Fruit fly (Drosophila melanogaster) whole organism, adult: ENCODE measurements around the gene orion.

ENCODE experiments used
- CG11617 ChIP-seq: fragments of 200-800 bp; sonication (Bioruptor generic); optimal IDR thresholded peaks from 2 replicates; lab custom pipeline; 2017; ENCODE audit warnings: mild to moderate bottlenecking, missing biosample characterization, missing genetic modification reagents, missing genetic modification characterization
- CG12768 ChIP-seq: fragments of 200-800 bp; sonication (Bioruptor generic); optimal IDR thresholded peaks from 2 replicates; lab custom pipeline; 2017; ENCODE audit warnings: missing biosample characterization, missing genetic modification characterization, mild to moderate bottlenecking, moderate library complexity, missing genetic modification reagents
- CG14711 ChIP-seq: fragments of 200-800 bp; sonication (Bioruptor generic); optimal IDR thresholded peaks from 2 replicates; lab custom pipeline; 2018; ENCODE audit warnings: missing biosample characterization, mild to moderate bottlenecking, missing genetic modification characterization, moderate library complexity
- CG1620 ChIP-seq: fragments of 200-800 bp; sonication (Bioruptor generic); optimal IDR thresholded peaks from 2 replicates; lab custom pipeline; 2016; ENCODE audit warnings: missing biosample characterization, missing genetic modification characterization
- CG33017 ChIP-seq: fragments of 200-800 bp; sonication (Bioruptor generic); optimal IDR thresholded peaks from 2 replicates; lab custom pipeline; 2018; ENCODE audit warnings: missing biosample characterization, mild to moderate bottlenecking, missing genetic modification characterization, moderate library complexity
- CG5204 ChIP-seq: fragments of 200-800 bp; sonication (Bioruptor generic); optimal IDR thresholded peaks from 2 replicates; lab custom pipeline; 2016; ENCODE audit warnings: missing biosample characterization, missing genetic modification characterization
- CG7045 ChIP-seq: fragments of 200-800 bp; sonication (Bioruptor generic); optimal IDR thresholded peaks from 2 replicates; lab custom pipeline; 2017; ENCODE audit warnings: missing biosample characterization, mild to moderate bottlenecking, missing genetic modification characterization
- CG7101 ChIP-seq: fragments of 200-800 bp; sonication (Bioruptor generic); optimal IDR thresholded peaks from 2 replicates; lab custom pipeline; 2018; ENCODE audit warnings: missing biosample characterization, mild to moderate bottlenecking, missing genetic modification characterization, moderate library complexity
- Clk ChIP-seq: fragments of 200-800 bp; sonication (Bioruptor generic); optimal IDR thresholded peaks from 2 replicates; lab custom pipeline; 2017; ENCODE audit warnings: missing biosample characterization, missing genetic modification characterization
- Crg-1 ChIP-seq: fragments of 200-800 bp; sonication (Bioruptor generic); optimal IDR thresholded peaks from 2 replicates; lab custom pipeline; 2016; ENCODE audit warnings: missing biosample characterization, missing genetic modification characterization
- Hr96 ChIP-seq: fragments of 200-800 bp; sonication (Bioruptor generic); optimal IDR thresholded peaks from 2 replicates; lab custom pipeline; 2016; ENCODE audit warnings: missing biosample characterization, missing genetic modification characterization
- Mnt ChIP-seq: fragments of 200-800 bp; sonication (Bioruptor generic); optimal IDR thresholded peaks from 2 replicates; lab custom pipeline; 2016; ENCODE audit warnings: missing biosample characterization, mild to moderate bottlenecking, missing genetic modification characterization
- bab1 ChIP-seq: fragments of 200-800 bp; sonication (Bioruptor generic); optimal IDR thresholded peaks from 3 replicates; lab custom pipeline; 2019; ENCODE audit warnings: missing biosample characterization, mild to moderate bottlenecking, missing genetic modification characterization, moderate library complexity
- cic ChIP-seq: fragments of 200-800 bp; sonication (Bioruptor generic); optimal IDR thresholded peaks from 2 replicates; lab custom pipeline; 2017; ENCODE audit warnings: missing biosample characterization, mild to moderate bottlenecking, missing genetic modification characterization, moderate library complexity
- cnc ChIP-seq, 2 experiments: fragments of >200 bp; optimal IDR thresholded peaks; 2 replicates each; lab custom pipeline; 2017
- kay ChIP-seq: fragments of 200-800 bp; sonication (Bioruptor generic); peaks from one replicate; lab custom pipeline; 2016; ENCODE audit warnings: missing biosample characterization, missing genetic modification characterization, borderline replicate concordance
- ovo ChIP-seq: fragments of 200-800 bp; sonication (Bioruptor generic); optimal IDR thresholded peaks from 2 replicates; lab custom pipeline; 2016; ENCODE audit warnings: missing biosample characterization, missing genetic modification characterization
- pad ChIP-seq: fragments of 200-800 bp; sonication (Bioruptor generic); optimal IDR thresholded peaks from 3 replicates; lab custom pipeline; 2017; ENCODE audit warnings: missing biosample characterization, missing genetic modification characterization, mild to moderate bottlenecking, moderate library complexity, missing genetic modification reagents
- tj ChIP-seq: fragments of 200-800 bp; sonication (Bioruptor generic); optimal IDR thresholded peaks from 3 replicates; lab custom pipeline; 2017; ENCODE audit warnings: missing biosample characterization, mild to moderate bottlenecking, missing genetic modification characterization, moderate library complexity
- toe ChIP-seq: fragments of 200-800 bp; sonication (Bioruptor generic); optimal IDR thresholded peaks from 2 replicates; lab custom pipeline; 2016; ENCODE audit warnings: missing biosample characterization, missing genetic modification characterization

Gene orion

dm6 chrX:7920081-7920688 lies 26.5 kb downstream of the orion start, which contains the start of the genes hdm and Ykt6:
Gene hdm (minus strand): TSS chrX:7920131.
Gene Ykt6 (plus strand): TSS chrX:7920409.
- peak; percentile 82 for TF ChIP-seq CG14711 (tag; lab: Kevin White, UChicago)
- TF ChIP-seq ovo (GFP tag; lab: Kevin White, UChicago): peak; percentile 92
- TF ChIP-seq CG5204 (GFP tag; lab: Kevin White, UChicago): no peak
- no peak for TF ChIP-seq Hr96 (GFP tag; lab: Kevin White, UChicago)
- peak; percentile 38 for TF ChIP-seq CG12768
- peak; percentile 11 for TF ChIP-seq cic (GFP tag; lab: Kevin White, UChicago)
- TF ChIP-seq cnc (optimal IDR thresholded peaks at IDR 0.05; lab: Kevin White, UChicago): no peak
- peak; percentile 96 for TF ChIP-seq pad (GFP tag; lab: Kevin White, UChicago)
- peak; percentile 88 for TF ChIP-seq CG1620
- peak; percentile 42 for TF ChIP-seq CG33017 (tag; lab: Kevin White, UChicago)
- no peak for TF ChIP-seq kay (GFP tag; lab: Kevin White, UChicago)
- TF ChIP-seq CG11617 (GFP tag; lab: Kevin White, UChicago): peak; percentile 77
- peak; percentile 86 for TF ChIP-seq toe (GFP tag; lab: Kevin White, UChicago)
- no peak for TF ChIP-seq Clk (GFP tag; lab: Kevin White, UChicago)
- no peak for TF ChIP-seq CG7045 (GFP tag; lab: Kevin White, UChicago)
- peak; percentile 91 for TF ChIP-seq bab1
- TF ChIP-seq tj (GFP tag; lab: Kevin White, UChicago): peak; percentile 72
- TF ChIP-seq Crg-1: peak; percentile 84
- TF ChIP-seq Mnt (GFP tag; lab: Kevin White, UChicago): peak; percentile 83
- TF ChIP-seq CG7101 (tag; lab: Kevin White, UChicago): peak; percentile 84

- TF ChIP-seq toe (GFP tag; lab: Kevin White, UChicago) (no peak), CG7101 (tag; lab: Kevin White, UChicago) (peak; percentile 38), bab1 (peak; percentile 11), tj (GFP tag; lab: Kevin White, UChicago) (peak; percentile 46), CG5204 (GFP tag; lab: Kevin White, UChicago) (no peak), Mnt (GFP tag; lab: Kevin White, UChicago) (peak; percentile 35), CG14711 (tag; lab: Kevin White, UChicago) (peak; percentile 18), cic (GFP tag; lab: Kevin White, UChicago) (peak; percentile 62), ovo (GFP tag; lab: Kevin White, UChicago) (peak; percentile 50), CG11617 (GFP tag; lab: Kevin White, UChicago) (peak; percentile 20)
Measured at dm6 chrX:7911983-7912630, 34.6 kb downstream of the orion start, which contains the start of gene snz. Gene snz (plus strand): TSS chrX:7912089.

dm6 chrX:7909482-7909881 lies 37.2 kb downstream of the orion start:
- TF ChIP-seq CG11617 (GFP tag; lab: Kevin White, UChicago) (no peak), CG14711 (tag; lab: Kevin White, UChicago) (no peak), Hr96 (GFP tag; lab: Kevin White, UChicago) (no peak), CG7045 (GFP tag; lab: Kevin White, UChicago) (no peak), CG7101 (tag; lab: Kevin White, UChicago) (no peak), CG1620 (no peak), tj (GFP tag; lab: Kevin White, UChicago) (no peak), cnc (optimal IDR thresholded peaks at IDR 0.05; lab: Kevin White, UChicago) (no peak), kay (GFP tag; lab: Kevin White, UChicago) (no peak), pad (GFP tag; lab: Kevin White, UChicago) (no peak), bab1 (no peak), Clk (GFP tag; lab: Kevin White, UChicago) (no peak)

dm6 chrX:7909069-7909389 lies 37.7 kb downstream of the orion start:
- TF ChIP-seq CG7101 (tag; lab: Kevin White, UChicago) (no peak), tj (GFP tag; lab: Kevin White, UChicago) (peak; percentile 96), cnc (optimal IDR thresholded peaks at IDR 0.05; lab: Kevin White, UChicago) (no peak), CG14711 (tag; lab: Kevin White, UChicago) (no peak), Crg-1 (no peak), ovo (GFP tag; lab: Kevin White, UChicago) (no peak), Clk (GFP tag; lab: Kevin White, UChicago) (no peak), kay (GFP tag; lab: Kevin White, UChicago) (no peak)

dm6 chrX:7908239-7909068 lies 38.3 kb downstream of the orion start, which contains the start of the genes dpr14 and spidey:
Gene dpr14 (minus strand): TSS chrX:7908286.
Gene spidey (plus strand): TSS chrX:7908931.
- TF ChIP-seq CG33017 (tag; lab: Kevin White, UChicago): peak; percentile 78
- TF ChIP-seq CG1620: peak; percentile 86
- TF ChIP-seq CG5204 (GFP tag; lab: Kevin White, UChicago): no peak
- peak; percentile 69 for TF ChIP-seq toe (GFP tag; lab: Kevin White, UChicago)
- TF ChIP-seq Mnt (GFP tag; lab: Kevin White, UChicago): peak; percentile 84
- TF ChIP-seq CG7045 (GFP tag; lab: Kevin White, UChicago): peak; percentile 81
- peak; percentile 87 for TF ChIP-seq CG14711 (tag; lab: Kevin White, UChicago)
- peak; percentile 99 for TF ChIP-seq pad (GFP tag; lab: Kevin White, UChicago)
- TF ChIP-seq Crg-1: peak; percentile 71
- peak; percentile 72 for TF ChIP-seq Clk (GFP tag; lab: Kevin White, UChicago)
- peak; percentile 99 for TF ChIP-seq ovo (GFP tag; lab: Kevin White, UChicago)
- TF ChIP-seq cic (GFP tag; lab: Kevin White, UChicago): peak; percentile 55
- TF ChIP-seq Hr96 (GFP tag; lab: Kevin White, UChicago): peak; percentile 95
- TF ChIP-seq kay (GFP tag; lab: Kevin White, UChicago): peak; percentile 2
- TF ChIP-seq cnc (optimal IDR thresholded peaks at IDR 0.05; lab: Kevin White, UChicago): no peak
- TF ChIP-seq bab1: peak; percentile 88
- TF ChIP-seq tj (GFP tag; lab: Kevin White, UChicago): no peak
- peak; percentile 89 for TF ChIP-seq CG11617 (GFP tag; lab: Kevin White, UChicago)
- peak; percentile 84 for TF ChIP-seq CG12768
- TF ChIP-seq CG7101 (tag; lab: Kevin White, UChicago): peak; percentile 92
